Fruit fly (Drosophila melanogaster) whole organism, embryonic: ENCODE data around the gene CG33298.

Experiments
- Antp ChIP-seq: fragments of 200-800 bp; sonication (Bioruptor generic); optimal IDR thresholded peaks from 3 replicates; lab custom pipeline; 2016; ENCODE audit warnings: missing biosample characterization, missing genetic modification characterization
- CG10654 ChIP-seq: fragments of 200-800 bp; sonication (Bioruptor generic); optimal IDR thresholded peaks from 2 replicates; lab custom pipeline; 2016; ENCODE audit warnings: missing biosample characterization, missing genetic modification characterization
- CG10979 ChIP-seq: fragments of 200-800 bp; sonication (Bioruptor generic); optimal IDR thresholded peaks from 2 replicates; lab custom pipeline; 2018; ENCODE audit warnings: missing biosample characterization, mild to moderate bottlenecking, missing genetic modification characterization, moderate library complexity
- CG11093 ChIP-seq: fragments of 200-800 bp; sonication (Bioruptor generic); IDR thresholded peaks from 3 replicates; pipeline ENCODE4 v1.3.6; 2022; ENCODE audit warnings: missing biosample characterization, missing genetic modification characterization
- CG12219 ChIP-seq: fragments of 200-800 bp; sonication (Bioruptor generic); optimal IDR thresholded peaks from 3 replicates; lab custom pipeline; 2018; ENCODE audit warnings: missing biosample characterization, mild to moderate bottlenecking, missing genetic modification characterization
- CG13123 ChIP-seq: fragments of 200-800 bp; sonication (Bioruptor generic); optimal IDR thresholded peaks from 2 replicates; lab custom pipeline; 2016; ENCODE audit warnings: missing biosample characterization, missing genetic modification characterization
- CG14014 ChIP-seq: fragments of 200-800 bp; sonication (Bioruptor generic); IDR thresholded peaks from 2 replicates; pipeline ENCODE4 v1.3.6; 2022; ENCODE audit warnings: missing biosample characterization, missing genetic modification characterization
- CG14860 ChIP-seq: fragments of 200-800 bp; sonication (Bioruptor generic); IDR thresholded peaks from 3 replicates; pipeline ENCODE4 v1.3.6; 2022; ENCODE audit warnings: missing biosample characterization, missing genetic modification characterization; ENCODE audit not compliant: partially characterized antibody
- CG15269 ChIP-seq: fragments of 200-800 bp; sonication (Bioruptor generic); optimal IDR thresholded peaks from 2 replicates; lab custom pipeline; 2018; ENCODE audit warnings: missing biosample characterization, mild to moderate bottlenecking, missing genetic modification characterization, moderate library complexity
- CG15601 ChIP-seq: fragments of 200-800 bp; sonication (Bioruptor generic); optimal IDR thresholded peaks from 3 replicates; lab custom pipeline; 2019; ENCODE audit warnings: missing biosample characterization, mild to moderate bottlenecking, missing genetic modification characterization, moderate library complexity
- CG15696 ChIP-seq: fragments of 200-800 bp; sonication (Bioruptor generic); optimal IDR thresholded peaks from 2 replicates; lab custom pipeline; 2019; ENCODE audit warnings: missing biosample characterization, mild to moderate bottlenecking, missing genetic modification characterization, moderate library complexity
- CG18476 ChIP-seq: fragments of 200-800 bp; sonication (Bioruptor generic); optimal IDR thresholded peaks from 2 replicates; lab custom pipeline; 2016; ENCODE audit warnings: missing biosample characterization, mild to moderate bottlenecking, missing genetic modification characterization
- CG30020 ChIP-seq: fragments of 200-800 bp; optimal IDR thresholded peaks from 2 replicates; lab custom pipeline; 2019; ENCODE audit warnings: missing biosample characterization, mild to moderate bottlenecking, missing genetic modification characterization, moderate library complexity
- CG32772 ChIP-seq: fragments of 200-800 bp; sonication (Bioruptor generic); IDR thresholded peaks from 2 replicates; pipeline ENCODE4 v1.3.6; 2022; ENCODE audit warnings: missing biosample characterization, missing genetic modification characterization
- CG42726 ChIP-seq: fragments of 200-800 bp; sonication (Bioruptor generic); IDR thresholded peaks from 2 replicates; pipeline ENCODE4 v1.3.6; 2022; ENCODE audit warnings: missing biosample characterization, missing genetic modification characterization; ENCODE audit not compliant: partially characterized antibody
- CG4617 ChIP-seq: fragments of 200-800 bp; sonication (Bioruptor generic); optimal IDR thresholded peaks from 3 replicates; lab custom pipeline; 2016; ENCODE audit warnings: missing biosample characterization, missing genetic modification characterization, borderline replicate concordance
- CG4730 ChIP-seq: fragments of 200-800 bp; sonication (Bioruptor generic); IDR thresholded peaks from 2 replicates; pipeline ENCODE4 v1.3.6; 2022; ENCODE audit warnings: missing biosample characterization, missing genetic modification characterization
- CG7928 ChIP-seq: fragments of 200-800 bp; sonication (Bioruptor generic); optimal IDR thresholded peaks from 2 replicates; lab custom pipeline; 2017; ENCODE audit warnings: missing biosample characterization, mild to moderate bottlenecking, missing genetic modification characterization
- CG9437 ChIP-seq: fragments of 200-800 bp; sonication (Bioruptor generic); optimal IDR thresholded peaks from 2 replicates; lab custom pipeline; 2018; ENCODE audit warnings: missing biosample characterization, mild to moderate bottlenecking, missing genetic modification characterization
- CG9727 ChIP-seq: fragments of 200-800 bp; sonication (Bioruptor generic); optimal IDR thresholded peaks from 3 replicates; lab custom pipeline; 2017; ENCODE audit warnings: missing biosample characterization, mild to moderate bottlenecking, missing genetic modification characterization
- Chrac-16 ChIP-seq: fragments of 200-800 bp; sonication (Bioruptor generic); optimal IDR thresholded peaks from 3 replicates; lab custom pipeline; 2016; ENCODE audit warnings: missing biosample characterization, missing genetic modification characterization
- D19B ChIP-seq: fragments of 200-800 bp; sonication (Bioruptor generic); optimal IDR thresholded peaks from 2 replicates; lab custom pipeline; 2017; ENCODE audit warnings: missing biosample characterization, mild to moderate bottlenecking, missing genetic modification characterization
- Dbx ChIP-seq: fragments of 200-800 bp; sonication (Bioruptor generic); IDR thresholded peaks from 3 replicates; pipeline ENCODE4 v1.3.6; 2022; ENCODE audit warnings: missing biosample characterization, missing genetic modification characterization
- Dfd ChIP-seq, 2 experiments: fragments of >200 bp; optimal IDR thresholded peaks; 2 replicates each; lab custom pipeline; 2017; ENCODE audit warnings: missing biosample characterization in 2 of 2, missing genetic modification characterization in 2 of 2
- MESR4 ChIP-seq: fragments of 200-800 bp; sonication (Bioruptor generic); optimal IDR thresholded peaks from 2 replicates; lab custom pipeline; 2018; ENCODE audit warnings: missing biosample characterization, mild to moderate bottlenecking, missing genetic modification characterization, moderate library complexity
- Nf-YB ChIP-seq: fragments of 200-800 bp; sonication (Bioruptor generic); optimal IDR thresholded peaks from 3 replicates; lab custom pipeline; 2019; ENCODE audit warnings: missing biosample characterization, mild to moderate bottlenecking, missing genetic modification characterization, moderate library complexity
- Scr ChIP-seq: fragments of 200-800 bp; sonication (Bioruptor generic); IDR thresholded peaks from 2 replicates; pipeline ENCODE4 v1.3.6; 2022; ENCODE audit warnings: missing biosample characterization, missing genetic modification characterization; ENCODE audit not compliant: partially characterized antibody
- Sin3A ChIP-seq: fragments of >200 bp; optimal IDR thresholded peaks from 2 replicates; lab custom pipeline; 2018
- TFAM ChIP-seq: fragments of 200-800 bp; sonication (Bioruptor generic); optimal IDR thresholded peaks from 2 replicates; lab custom pipeline; 2017; ENCODE audit warnings: missing biosample characterization, missing genetic modification characterization, inconsistent platforms
- Vsx1 ChIP-seq: fragments of 200-800 bp; sonication (Bioruptor generic); optimal IDR thresholded peaks from 2 replicates; lab custom pipeline; 2017; ENCODE audit warnings: missing biosample characterization, mild to moderate bottlenecking, missing genetic modification characterization, missing genetic modification reagents
- Xrp1 ChIP-seq: fragments of 200-800 bp; sonication (Bioruptor generic); IDR thresholded peaks from 2 replicates; pipeline ENCODE4 v1.3.6; 2022; ENCODE audit warnings: missing biosample characterization, missing genetic modification characterization
- ase ChIP-seq: fragments of 200-800 bp; sonication (Bioruptor generic); IDR thresholded peaks from 3 replicates; pipeline ENCODE4 v1.3.6; 2022; ENCODE audit warnings: missing biosample characterization, missing genetic modification characterization
- br ChIP-seq: fragments of >200 bp; optimal IDR thresholded peaks from 2 replicates; lab custom pipeline; 2017
- crp ChIP-seq, 2 experiments: fragments of 200-800 bp; sonication (Bioruptor generic); optimal IDR thresholded peaks; 2 replicates in 1 of 2; 3 replicates in 1 of 2; lab custom pipeline; 2017; ENCODE audit warnings: missing biosample characterization in 2 of 2, missing genetic modification characterization in 2 of 2, mild to moderate bottlenecking in 1 of 2, moderate library complexity in 1 of 2
- dmrt11E ChIP-seq: fragments of 200-800 bp; sonication (Bioruptor generic); optimal IDR thresholded peaks from 3 replicates; lab custom pipeline; 2018; ENCODE audit warnings: missing biosample characterization, mild to moderate bottlenecking, missing genetic modification characterization, moderate library complexity
- hkb ChIP-seq, 2 experiments: fragments of 200-800 bp in 1 of 2; fragments of >200 bp in 1 of 2; sonication (Bioruptor generic) in 1 of 2; IDR thresholded peaks in 1 of 2; optimal IDR thresholded peaks in 1 of 2; 2 replicates each; pipeline versions ENCODE4 v1.3.6 to Lab custom; 2017 to 2022; ENCODE audit warnings: missing biosample characterization in 1 of 2, missing genetic modification characterization in 1 of 2
- insv ChIP-seq, 2 experiments: fragments of 200-800 bp; sonication (Bioruptor generic); optimal IDR thresholded peaks; 3 replicates each; lab custom pipeline; 2016 to 2018; ENCODE audit warnings: missing biosample characterization in 2 of 2, missing genetic modification characterization in 2 of 2
- ken ChIP-seq: fragments of 200-800 bp; sonication (Bioruptor generic); IDR thresholded peaks from 3 replicates; pipeline ENCODE4 v1.3.6; 2022; ENCODE audit warnings: missing biosample characterization, missing genetic modification characterization
- oc ChIP-seq: fragments of 200-800 bp; sonication (Bioruptor generic); optimal IDR thresholded peaks from 2 replicates; lab custom pipeline; 2018; ENCODE audit warnings: missing biosample characterization, mild to moderate bottlenecking, missing genetic modification characterization, moderate library complexity
- pan ChIP-seq, 4 experiments: fragments of >200 bp in 3 of 4; fragments of 200-800 bp in 1 of 4; sonication (Bioruptor generic) in 1 of 4; optimal IDR thresholded peaks in 3 of 4; IDR thresholded peaks in 1 of 4; 2 replicates each; pipeline versions ENCODE4 v1.3.6 to Lab custom; 2017 to 2022; ENCODE audit warnings: missing biosample characterization in 2 of 4, missing genetic modification characterization in 2 of 4, mixed read lengths in 1 of 4
- pb ChIP-seq: fragments of 200-800 bp; sonication (Bioruptor generic); optimal IDR thresholded peaks from 3 replicates; lab custom pipeline; 2016; ENCODE audit warnings: missing biosample characterization, missing genetic modification characterization
- pho ChIP-seq: fragments of 200-800 bp; sonication (Bioruptor generic); optimal IDR thresholded peaks from 2 replicates; lab custom pipeline; 2016; ENCODE audit warnings: missing biosample characterization, missing genetic modification characterization
- pzg ChIP-seq: fragments of 200-800 bp; sonication (Bioruptor generic); optimal IDR thresholded peaks from 3 replicates; lab custom pipeline; 2018; ENCODE audit warnings: missing biosample characterization, mild to moderate bottlenecking, missing genetic modification characterization, moderate library complexity
- sc ChIP-seq, 3 experiments: fragments of >200 bp in 2 of 3; fragments of 200-800 bp in 1 of 3; sonication (Bioruptor generic) in 1 of 3; optimal IDR thresholded peaks; 2 replicates in 2 of 3; 3 replicates in 1 of 3; lab custom pipeline; 2017; ENCODE audit warnings: mild to moderate bottlenecking in 1 of 3, missing biosample characterization in 1 of 3, missing genetic modification characterization in 1 of 3, missing genetic modification reagents in 1 of 3
- sug ChIP-seq: fragments of 200-800 bp; optimal IDR thresholded peaks from 2 replicates; lab custom pipeline; 2019; ENCODE audit warnings: missing biosample characterization, mild to moderate bottlenecking, missing genetic modification characterization, moderate library complexity
- tgo ChIP-seq: fragments of 200-800 bp; sonication (Bioruptor generic); IDR thresholded peaks from 3 replicates; pipeline ENCODE4 v1.3.6; 2022; ENCODE audit warnings: missing biosample characterization, missing genetic modification characterization
- tio ChIP-seq: fragments of 200-800 bp; sonication (Bioruptor generic); optimal IDR thresholded peaks from 2 replicates; lab custom pipeline; 2017; ENCODE audit warnings: missing biosample characterization, missing genetic modification characterization, inconsistent platforms
- zen2 ChIP-seq: fragments of 200-800 bp; sonication (Bioruptor generic); IDR thresholded peaks from 3 replicates; pipeline ENCODE4 v1.3.6; 2022; ENCODE audit warnings: missing biosample characterization, missing genetic modification characterization; ENCODE audit not compliant: partially characterized antibody

Gene CG33298

dm6 chr2L:9525719-9526118, 30.4 kb downstream of the CG33298 start (continued):
- TF ChIP-seq CG13123: peak; percentile 92
- peak; percentile 95 for TF ChIP-seq Vsx1
- TF ChIP-seq Chrac-16 (GFP tag; lab: Kevin White, UChicago): peak; percentile 21
- no peak for TF ChIP-seq Scr (GFP tag; lab: Robert Waterston, UW)
- peak; percentile 91 for TF ChIP-seq CG12219 (GFP tag; lab: Kevin White, UChicago)
- TF ChIP-seq ken (GFP tag; lab: Robert Waterston, UW): peak; percentile 64; the same call in 2 of the 3 replicates
- TF ChIP-seq crp (GFP tag; optimal IDR thresholded peaks at IDR 0.05; lab: Kevin White, UChicago): peak in 1 of 2 experiments; percentile 17
- TF ChIP-seq tgo (GFP tag; lab: Robert Waterston, UW): peak; percentile 57; the same call in 2 of the 3 replicates
- peak; percentile 80 for TF ChIP-seq sug (tag; lab: Kevin White, UChicago)
- TF ChIP-seq Antp (GFP tag; lab: Kevin White, UChicago): peak; percentile 74
- peak; percentile 73 for TF ChIP-seq Nf-YB (GFP tag; lab: Kevin White, UChicago)
- TF ChIP-seq CG15269 (tag; lab: Kevin White, UChicago): peak; percentile 79
- TF ChIP-seq oc (tag; lab: Kevin White, UChicago): peak; percentile 90
- peak; percentile 78 for TF ChIP-seq pho (GFP tag; lab: Kevin White, UChicago)
- TF ChIP-seq CG7928 (GFP tag; lab: Kevin White, UChicago): peak; percentile 64
- peak; percentile 21 for TF ChIP-seq CG9437
- TF ChIP-seq hkb (optimal IDR thresholded peaks at IDR 0.05; lab: Kevin White, UChicago): no peak
- TF ChIP-seq hkb (GFP tag; IDR thresholded peaks at IDR 0.05; lab: Robert Waterston, UW): peak; percentile 90
- peak; percentile 49; the same call in 1 of the 2 replicates for TF ChIP-seq CG4730
- peak; percentile 26 for TF ChIP-seq D19B (GFP tag; lab: Kevin White, UChicago)
- 0 out of 3 replicates have a peak, but pooled peaks have one; percentile 15 for TF ChIP-seq ase (GFP tag; lab: Robert Waterston, UW)
- TF ChIP-seq CG10979 (tag; lab: Kevin White, UChicago): peak; percentile 54
- TF ChIP-seq TFAM (GFP tag; lab: Kevin White, UChicago): peak; percentile 83
- no peak for TF ChIP-seq CG30020 (tag; lab: Kevin White, UChicago)
- peak; percentile 91 for TF ChIP-seq CG9727 (GFP tag; lab: Kevin White, UChicago)
- TF ChIP-seq Sin3A (lab: Kevin White, UChicago): no peak
- TF ChIP-seq Xrp1: peak; percentile 94
- peak; percentile 23 to 71 for TF ChIP-seq insv (GFP tag; optimal IDR thresholded peaks at IDR 0.05; lab: Kevin White, UChicago)
- peak; percentile 62 for TF ChIP-seq pb (GFP tag; lab: Kevin White, UChicago)
- TF ChIP-seq CG32772 (GFP tag; lab: Robert Waterston, UW): no peak
- TF ChIP-seq pan (optimal IDR thresholded peaks at IDR 0.05; lab: Kevin White, UChicago): no peak
- TF ChIP-seq pan (GFP tag; optimal IDR thresholded peaks at IDR 0.05 in 1 of 2, IDR thresholded peaks at IDR 0.05 in 1 of 2): peak in 1 of 2 experiments; percentile 88
- TF ChIP-seq CG14014 (GFP tag; lab: Robert Waterston, UW): peak; percentile 89; the same call in 1 of the 2 replicates
- no peak for TF ChIP-seq br (lab: Kevin White, UChicago)
- TF ChIP-seq CG42726: no peak
- TF ChIP-seq CG10654 (GFP tag; lab: Kevin White, UChicago): peak; percentile 79
- TF ChIP-seq CG15696: peak; percentile 89
- peak; percentile 65; the same call in 2 of the 3 replicates for TF ChIP-seq Dbx (GFP tag; lab: Robert Waterston, UW)
- no peak for TF ChIP-seq zen2 (GFP tag; lab: Robert Waterston, UW)
- TF ChIP-seq CG14860: no peak
- peak; percentile 47 for TF ChIP-seq MESR4
- TF ChIP-seq tio (GFP tag; lab: Kevin White, UChicago): peak; percentile 68
- no peak for TF ChIP-seq Dfd (GFP tag; optimal IDR thresholded peaks at IDR 0.05; lab: Kevin White, UChicago)
- peak; percentile 9 for TF ChIP-seq pzg (GFP tag; lab: Kevin White, UChicago)
- peak; percentile 27 for TF ChIP-seq CG4617 (GFP tag; lab: Kevin White, UChicago)
- peak; percentile 65; the same call in 1 of the 3 replicates for TF ChIP-seq CG11093 (GFP tag; lab: Robert Waterston, UW)
- TF ChIP-seq sc (optimal IDR thresholded peaks at IDR 0.05; lab: Kevin White, UChicago): no peak
- peak; percentile 90 for TF ChIP-seq sc (GFP tag; optimal IDR thresholded peaks at IDR 0.05; lab: Kevin White, UChicago)
- peak; percentile 77 for TF ChIP-seq CG18476 (GFP tag; lab: Kevin White, UChicago)
- TF ChIP-seq CG15601: peak; percentile 96
- peak; percentile 85 for TF ChIP-seq dmrt11E (tag; lab: Kevin White, UChicago)
